Fruit fly (Drosophila melanogaster) whole organism, prepupa: ENCODE results near the gene CG14966.

Experiments used
- Blimp-1 ChIP-seq: fragments of 200-800 bp; sonication (Bioruptor generic); optimal IDR thresholded peaks from 3 replicates; lab custom pipeline; 2017; ENCODE audit warnings: missing biosample characterization, missing genetic modification characterization, mild to moderate bottlenecking, moderate library complexity, missing genetic modification reagents
- CG10669 ChIP-seq: fragments of 200-800 bp; sonication (Bioruptor generic); optimal IDR thresholded peaks from 3 replicates; lab custom pipeline; 2018; ENCODE audit warnings: missing biosample characterization, mild to moderate bottlenecking, missing genetic modification characterization, moderate library complexity
- CG11294 ChIP-seq: fragments of 200-800 bp; sonication (Bioruptor generic); IDR thresholded peaks from 2 replicates; pipeline ENCODE4 v1.3.6; 2022; ENCODE audit warnings: missing biosample characterization, missing genetic modification characterization
- CG11762 ChIP-seq: fragments of 200-800 bp; sonication (Bioruptor generic); optimal IDR thresholded peaks from 3 replicates; lab custom pipeline; 2016; ENCODE audit warnings: missing biosample characterization, missing genetic modification characterization; ENCODE audit not compliant: insufficient read depth
- CG11902 ChIP-seq: fragments of 200-800 bp; sonication (Bioruptor generic); optimal IDR thresholded peaks from 3 replicates; lab custom pipeline; 2016; ENCODE audit warnings: missing biosample characterization, missing genetic modification characterization
- CG15336 ChIP-seq: fragments of 200-800 bp; sonication (Bioruptor generic); IDR thresholded peaks from 2 replicates; pipeline ENCODE4 v1.3.6; 2022; ENCODE audit warnings: missing biosample characterization, missing genetic modification characterization
- CG1621 ChIP-seq: fragments of 200-800 bp; sonication (Bioruptor generic); optimal IDR thresholded peaks from 3 replicates; lab custom pipeline; 2018; ENCODE audit warnings: missing biosample characterization, mild to moderate bottlenecking, missing genetic modification characterization
- CG16779 ChIP-seq: fragments of 200-800 bp; sonication (Bioruptor generic); optimal IDR thresholded peaks from 3 replicates; lab custom pipeline; 2017; ENCODE audit warnings: missing biosample characterization, mild to moderate bottlenecking, missing genetic modification characterization
- CG3032 ChIP-seq: fragments of 200-800 bp; optimal IDR thresholded peaks from 2 replicates; lab custom pipeline; 2019; ENCODE audit warnings: missing biosample characterization, mild to moderate bottlenecking, missing genetic modification characterization, moderate library complexity
- CG31627 ChIP-seq: fragments of 200-800 bp; sonication (Bioruptor generic); optimal IDR thresholded peaks from 3 replicates; lab custom pipeline; 2016; ENCODE audit warnings: missing biosample characterization, missing genetic modification characterization
- CG3919 ChIP-seq: fragments of 200-800 bp; sonication (Bioruptor generic); optimal IDR thresholded peaks from 3 replicates; lab custom pipeline; 2016; ENCODE audit warnings: missing biosample characterization, missing genetic modification characterization
- CG6163 ChIP-seq: fragments of 200-800 bp; sonication (Bioruptor generic); IDR thresholded peaks from 3 replicates; pipeline ENCODE4 v1.3.6; 2022; ENCODE audit warnings: missing biosample characterization, missing genetic modification characterization
- CG6792 ChIP-seq: fragments of 200-800 bp; sonication (Bioruptor generic); optimal IDR thresholded peaks from 3 replicates; lab custom pipeline; 2016; ENCODE audit warnings: missing biosample characterization, missing genetic modification characterization
- CG6808 ChIP-seq: fragments of 200-800 bp; sonication (Bioruptor generic); optimal IDR thresholded peaks from 3 replicates; lab custom pipeline; 2017; ENCODE audit warnings: missing biosample characterization, missing genetic modification characterization, mild to moderate bottlenecking, moderate library complexity, missing genetic modification reagents
- CG7368 ChIP-seq: fragments of 200-800 bp; sonication (Bioruptor generic); optimal IDR thresholded peaks from 3 replicates; lab custom pipeline; 2016; ENCODE audit warnings: missing biosample characterization, missing genetic modification characterization
- CG8632 ChIP-seq: fragments of 200-800 bp; sonication (Bioruptor generic); optimal IDR thresholded peaks from 3 replicates; lab custom pipeline; 2016; ENCODE audit warnings: missing biosample characterization, missing genetic modification characterization
- CG9139 ChIP-seq: fragments of 200-800 bp; sonication (Bioruptor generic); optimal IDR thresholded peaks from 3 replicates; lab custom pipeline; 2017; ENCODE audit warnings: missing biosample characterization, mild to moderate bottlenecking, missing genetic modification characterization
- Eip78C ChIP-seq: fragments of 200-800 bp; sonication (Bioruptor generic); peaks from one replicate; lab custom pipeline; 2016; ENCODE audit warnings: missing biosample characterization, missing genetic modification characterization
- Eip93F ChIP-seq: fragments of 200-800 bp; sonication (Bioruptor generic); optimal IDR thresholded peaks from 2 replicates; lab custom pipeline; 2016; ENCODE audit warnings: missing biosample characterization, mild to moderate bottlenecking, missing genetic modification characterization
- Ets96B ChIP-seq: fragments of 200-800 bp; optimal IDR thresholded peaks from 2 replicates; lab custom pipeline; 2019; ENCODE audit warnings: missing biosample characterization, mild to moderate bottlenecking, missing genetic modification characterization, moderate library complexity
- Gug ChIP-seq: fragments of 200-800 bp; sonication (Bioruptor generic); IDR thresholded peaks from 2 replicates; pipeline ENCODE4 v1.3.6; 2022; ENCODE audit warnings: missing biosample characterization, missing genetic modification characterization
- Hr38 ChIP-seq: sonication (Bioruptor generic); optimal IDR thresholded peaks from 2 replicates; lab custom pipeline; 2016; ENCODE audit warnings: missing biosample characterization, missing genetic modification characterization
- Hr39 ChIP-seq: fragments of 200-800 bp; sonication (Bioruptor generic); optimal IDR thresholded peaks from 2 replicates; lab custom pipeline; 2016; ENCODE audit warnings: missing biosample characterization, missing genetic modification characterization
- Hr4 ChIP-seq: fragments of 200-800 bp; sonication (Bioruptor generic); optimal IDR thresholded peaks from 3 replicates; lab custom pipeline; 2016; ENCODE audit warnings: missing biosample characterization, missing genetic modification characterization
- Lpt ChIP-seq: fragments of 200-800 bp; sonication (Bioruptor generic); optimal IDR thresholded peaks from 3 replicates; lab custom pipeline; 2016; ENCODE audit warnings: missing biosample characterization, missing genetic modification characterization
- OdsH ChIP-seq: fragments of 200-800 bp; sonication (Bioruptor generic); optimal IDR thresholded peaks from 3 replicates; lab custom pipeline; 2016; ENCODE audit warnings: missing biosample characterization, missing genetic modification characterization
- Sox14 ChIP-seq: fragments of 200-800 bp; sonication (Bioruptor generic); optimal IDR thresholded peaks from 3 replicates; lab custom pipeline; 2016; ENCODE audit warnings: missing biosample characterization, missing genetic modification characterization
- achi ChIP-seq: fragments of 200-800 bp; sonication (Bioruptor generic); optimal IDR thresholded peaks from 3 replicates; lab custom pipeline; 2016; ENCODE audit warnings: missing biosample characterization, missing genetic modification characterization
- acj6 ChIP-seq: fragments of 200-800 bp; sonication (Bioruptor generic); optimal IDR thresholded peaks from 3 replicates; lab custom pipeline; 2016; ENCODE audit warnings: missing biosample characterization, missing genetic modification characterization
- dsx ChIP-seq: fragments of 200-800 bp; optimal IDR thresholded peaks from 3 replicates; lab custom pipeline; 2019; ENCODE audit warnings: missing biosample characterization, mild to moderate bottlenecking, missing genetic modification characterization, moderate library complexity; ENCODE audit not compliant: poor library complexity, severe bottlenecking
- eg ChIP-seq: fragments of 200-800 bp; sonication (Bioruptor generic); IDR thresholded peaks from 3 replicates; pipeline ENCODE4 v1.3.6; 2022; ENCODE audit warnings: missing biosample characterization, missing genetic modification characterization
- esn ChIP-seq: fragments of 200-800 bp; sonication (Bioruptor generic); optimal IDR thresholded peaks from 2 replicates; lab custom pipeline; 2016; ENCODE audit warnings: missing biosample characterization, mild to moderate bottlenecking, missing genetic modification characterization, moderate library complexity
- fd59A ChIP-seq: fragments of 200-800 bp; sonication (Bioruptor generic); optimal IDR thresholded peaks from 2 replicates; lab custom pipeline; 2017; ENCODE audit warnings: missing biosample characterization, mild to moderate bottlenecking, missing genetic modification characterization, missing genetic modification reagents
- fd85E ChIP-seq: fragments of 200-800 bp; sonication (Bioruptor generic); optimal IDR thresholded peaks from 3 replicates; lab custom pipeline; 2016; ENCODE audit warnings: missing biosample characterization, missing genetic modification characterization
- lz ChIP-seq: fragments of 200-800 bp; sonication (Bioruptor generic); optimal IDR thresholded peaks from 3 replicates; lab custom pipeline; 2016; ENCODE audit warnings: missing biosample characterization, missing genetic modification characterization
- net ChIP-seq: fragments of 200-800 bp; sonication (Bioruptor generic); optimal IDR thresholded peaks from 3 replicates; lab custom pipeline; 2016; ENCODE audit warnings: missing biosample characterization, missing genetic modification characterization
- spab ChIP-seq: fragments of 200-800 bp; sonication (Bioruptor generic); optimal IDR thresholded peaks from 2 replicates; lab custom pipeline; 2017; ENCODE audit warnings: missing biosample characterization, mild to moderate bottlenecking, missing genetic modification characterization, missing genetic modification reagents
- svp ChIP-seq: fragments of 200-800 bp; sonication (Bioruptor generic); peaks from one replicate; lab custom pipeline; 2016; ENCODE audit warnings: missing biosample characterization, missing genetic modification characterization
- topi ChIP-seq: fragments of 200-800 bp; sonication (Bioruptor generic); optimal IDR thresholded peaks from 3 replicates; lab custom pipeline; 2016; ENCODE audit warnings: missing biosample characterization, missing genetic modification characterization
- vri ChIP-seq: fragments of 200-800 bp; sonication (Bioruptor generic); optimal IDR thresholded peaks from 3 replicates; lab custom pipeline; 2016; ENCODE audit warnings: missing biosample characterization, mild to moderate bottlenecking, missing genetic modification characterization

The CG14966 gene

DNA sequence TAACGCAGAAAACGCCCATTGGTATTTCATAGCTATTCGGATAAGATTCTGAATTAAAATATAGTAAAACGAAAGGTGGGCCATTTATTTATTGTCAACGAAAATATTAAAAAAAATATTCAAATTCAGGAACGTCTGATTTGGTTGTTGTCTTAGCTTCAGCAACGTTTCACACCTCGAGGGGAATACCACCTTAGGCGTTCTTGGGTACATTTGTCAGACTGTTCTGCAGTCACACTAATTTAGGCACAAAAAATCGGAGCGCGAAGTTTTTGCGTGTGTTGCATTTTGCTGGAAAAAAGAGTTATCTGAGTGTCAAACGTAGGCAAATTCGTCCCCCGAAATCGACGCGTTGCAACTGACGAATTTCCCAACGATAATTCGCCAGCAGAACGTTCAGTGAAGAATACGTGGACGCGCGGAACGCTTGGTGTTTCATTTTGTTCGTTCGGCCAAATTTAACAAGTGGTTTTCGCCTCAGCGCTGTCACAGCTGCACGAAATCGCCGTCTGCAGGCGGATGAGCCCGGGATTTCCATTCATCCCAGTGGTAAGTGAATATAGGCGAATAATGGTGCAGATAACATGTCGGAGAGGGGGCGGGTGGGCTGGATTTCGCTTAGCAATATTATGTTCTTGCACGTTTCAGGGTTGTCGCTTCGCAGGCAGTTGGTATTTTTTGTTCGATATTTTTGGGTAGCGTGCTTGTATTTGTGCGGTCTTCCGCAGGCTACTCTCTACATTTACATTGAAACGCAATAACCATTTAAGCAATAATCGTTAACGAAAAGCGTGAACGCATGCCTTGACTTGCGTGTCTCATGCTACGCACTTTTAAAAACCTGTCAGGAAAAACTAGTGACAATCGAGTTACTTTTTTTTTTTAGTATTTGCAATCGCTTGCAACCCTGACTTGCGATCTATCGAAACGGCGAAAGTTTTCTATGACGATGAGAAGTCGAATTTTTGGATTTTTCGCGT is 27.6 kb upstream of the CG14966 start, which contains the start of gene Larp4B:
Gene Larp4B, plus strand, starts transcription at position 99 of the 980 bp plus-strand sequence.
- TF ChIP-seq fd59A (GFP tag; lab: Kevin White, UChicago) (no peak), topi (GFP tag; lab: Kevin White, UChicago) (no peak), Eip78C (GFP tag; lab: Kevin White, UChicago) (peak; percentile 75), Blimp-1 (GFP tag; lab: Kevin White, UChicago) (peak; percentile 41), Ets96B (no peak), Hr4 (GFP tag; lab: Kevin White, UChicago) (no peak), CG16779 (tag; lab: Kevin White, UChicago) (no peak), lz (GFP tag; lab: Kevin White, UChicago) (peak; percentile 8), eg (GFP tag; lab: Robert Waterston, UW) (no peak), CG31627 (GFP tag; lab: Kevin White, UChicago) (peak; percentile 38), Sox14 (peak; percentile 43), esn (GFP tag; lab: Kevin White, UChicago) (peak; percentile 40), net (GFP tag; lab: Kevin White, UChicago) (no peak), acj6 (GFP tag; lab: Kevin White, UChicago) (no peak), svp (GFP tag; lab: Kevin White, UChicago) (no peak)
- TF ChIP-seq, all 60 proteins: peak for 6

- TF ChIP-seq fd85E (GFP tag; lab: Kevin White, UChicago) (no peak), CG1621 (no peak), eg (GFP tag; lab: Robert Waterston, UW) (no peak), OdsH (no peak), Hr38 (GFP tag; lab: Kevin White, UChicago) (no peak), CG6808 (GFP tag; lab: Kevin White, UChicago) (no peak), CG7368 (GFP tag; lab: Kevin White, UChicago) (no peak), CG3919 (GFP tag; lab: Kevin White, UChicago) (no peak), Eip93F (GFP tag; lab: Kevin White, UChicago) (no peak), acj6 (GFP tag; lab: Kevin White, UChicago) (no peak), dsx (GFP tag; lab: Kevin White, UChicago) (no peak), CG16779 (tag; lab: Kevin White, UChicago) (no peak)
These were observed 26.0 kb upstream of the CG14966 start for dm6 chr3L:3223390-3223914.

DNA sequence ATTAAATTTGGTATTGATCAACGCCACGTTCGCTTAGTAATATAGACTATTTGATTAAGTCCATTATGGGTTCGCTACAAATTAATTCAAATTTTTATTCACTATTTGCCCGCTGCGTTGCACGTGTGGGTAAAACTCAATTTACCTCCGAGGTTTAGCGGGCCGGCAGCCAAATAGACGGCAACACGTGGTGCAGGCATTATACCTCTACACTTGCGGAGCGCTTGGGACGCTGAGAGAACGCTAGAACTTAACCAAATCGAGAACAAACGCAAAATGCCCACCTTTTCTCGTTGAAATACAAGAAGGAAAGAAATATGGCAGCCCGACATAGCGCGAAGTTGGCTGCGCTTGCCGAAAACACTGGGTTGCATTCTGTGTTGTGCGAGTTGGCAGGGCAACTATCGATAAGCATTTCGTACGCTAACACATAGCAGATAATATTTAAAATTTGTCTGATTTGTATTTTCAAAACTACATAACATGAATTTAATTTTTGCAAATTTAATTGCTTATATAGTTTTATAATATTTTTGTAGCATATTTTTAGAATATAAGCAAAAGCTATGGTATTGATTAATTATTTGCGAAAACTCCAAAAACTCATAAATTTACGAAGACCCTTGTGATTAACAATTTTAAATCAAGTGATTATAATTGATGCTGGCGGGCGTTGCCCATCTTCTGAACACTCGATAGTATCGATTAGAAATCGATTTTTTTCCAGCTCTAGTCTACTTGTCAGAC is 25.4 kb upstream of the CG14966 start, which contains the start of the genes RpL28 and eIF1:
Gene RpL28, minus strand, starts transcription at position 318 of the 747 bp plus-strand sequence.
Gene eIF1, plus strand, starts transcription at position 699 of the 747 bp plus-strand sequence.
- TF ChIP-seq CG6163 (GFP tag; lab: Robert Waterston, UW) (peak; percentile 89), Ets96B (peak; percentile 38), CG10669 (GFP tag; lab: Kevin White, UChicago) (peak; percentile 31), spab (GFP tag; lab: Kevin White, UChicago) (no peak), CG6808 (GFP tag; lab: Kevin White, UChicago) (no peak), Hr4 (GFP tag; lab: Kevin White, UChicago) (no peak), CG3032 (tag; lab: Kevin White, UChicago) (peak; percentile 79), Hr39 (GFP tag; lab: Kevin White, UChicago) (peak; percentile 25), CG11762 (no peak), CG11902 (peak; percentile 55), net (GFP tag; lab: Kevin White, UChicago) (peak; percentile 47), CG8632 (GFP tag; lab: Kevin White, UChicago) (peak; percentile 78), Gug (no peak), achi (peak; percentile 95), CG16779 (tag; lab: Kevin White, UChicago) (peak; percentile 77), CG11294 (GFP tag; lab: Robert Waterston, UW) (peak; percentile 32), CG6792 (GFP tag; lab: Kevin White, UChicago) (peak; percentile 79), topi (GFP tag; lab: Kevin White, UChicago) (peak; percentile 86), CG3919 (GFP tag; lab: Kevin White, UChicago) (peak; percentile 25), eg (GFP tag; lab: Robert Waterston, UW) (no peak; the same call in 1 of the 3 replicates), vri (GFP tag; lab: Kevin White, UChicago) (no peak), fd85E (GFP tag; lab: Kevin White, UChicago) (peak; percentile 31), Lpt (GFP tag; lab: Kevin White, UChicago) (no peak), Sox14 (peak; percentile 75), dsx (GFP tag; lab: Kevin White, UChicago) (peak; percentile 5), Blimp-1 (GFP tag; lab: Kevin White, UChicago) (peak; percentile 86), lz (GFP tag; lab: Kevin White, UChicago) (peak; percentile 91), CG15336 (GFP tag; lab: Robert Waterston, UW) (no peak), CG9139 (GFP tag; lab: Kevin White, UChicago) (no peak), fd59A (GFP tag; lab: Kevin White, UChicago) (peak; percentile 68)
